Worm (Caenorhabditis elegans) whole organism, mixed stage, embryonic: Measurements from ENCODE around the gene srw-16.

Source experiments
- blmp-1 ChIP-seq: fragments of 150-350 bp; optimal IDR thresholded peaks from 2 replicates; lab custom pipeline; 2014; ENCODE audit warnings: missing biosample characterization, missing genetic modification characterization
- ceh-39 ChIP-seq: fragments of 150-350 bp; optimal IDR thresholded peaks from 2 replicates; lab custom pipeline; 2014; ENCODE audit warnings: missing biosample characterization, missing genetic modification characterization
- ceh-43 ChIP-seq: fragments of 200-800 bp; sonication (Bioruptor generic); optimal IDR thresholded peaks from 2 replicates; lab custom pipeline; 2018; ENCODE audit warnings: mild to moderate bottlenecking, missing genetic modification characterization, moderate library complexity, missing compliant biosample characterization
- ceh-83 ChIP-seq: fragments of 200-800 bp; sonication (Bioruptor generic); optimal IDR thresholded peaks from 2 replicates; lab custom pipeline; 2018; ENCODE audit warnings: mild to moderate bottlenecking, missing genetic modification characterization, missing compliant biosample characterization
- ces-1 ChIP-seq: fragments of 150-350 bp; optimal IDR thresholded peaks from 2 replicates; lab custom pipeline; 2014; ENCODE audit warnings: missing biosample characterization, missing genetic modification reagents, missing genetic modification characterization
- cnd-1 ChIP-seq: fragments of 200-800 bp; sonication (Bioruptor generic); optimal IDR thresholded peaks from 2 replicates; lab custom pipeline; 2018; ENCODE audit warnings: mild to moderate bottlenecking, missing genetic modification characterization, missing compliant biosample characterization
- drap-1 ChIP-seq: fragments of 200-800 bp; sonication (Bioruptor generic); optimal IDR thresholded peaks from 3 replicates; lab custom pipeline; 2018; ENCODE audit warnings: mild to moderate bottlenecking, missing genetic modification characterization, missing compliant biosample characterization
- elt-3 ChIP-seq: fragments of 150-350 bp; optimal IDR thresholded peaks from 2 replicates; lab custom pipeline; 2014; ENCODE audit warnings: missing biosample characterization, missing genetic modification characterization
- flh-1 ChIP-seq: fragments of 200-800 bp; sonication (Bioruptor generic); optimal IDR thresholded peaks from 2 replicates; lab custom pipeline; 2018; ENCODE audit warnings: mild to moderate bottlenecking, missing genetic modification characterization, moderate library complexity, missing compliant biosample characterization
- ham-2 ChIP-seq: fragments of 200-800 bp; sonication (Bioruptor generic); optimal IDR thresholded peaks from 2 replicates; lab custom pipeline; 2018; ENCODE audit warnings: mild to moderate bottlenecking, missing genetic modification characterization, missing compliant biosample characterization
- hlh-1 ChIP-seq: fragments of 150-350 bp; optimal IDR thresholded peaks from 2 replicates; lab custom pipeline; 2014; ENCODE audit warnings: missing biosample characterization, missing genetic modification reagents, missing genetic modification characterization
- lin-13 ChIP-seq: fragments of 150-350 bp; optimal IDR thresholded peaks from 2 replicates; lab custom pipeline; 2014; ENCODE audit warnings: missing biosample characterization, missing genetic modification characterization
- lin-32 ChIP-seq: fragments of 200-800 bp; sonication (Bioruptor generic); optimal IDR thresholded peaks from 2 replicates; lab custom pipeline; 2018; ENCODE audit warnings: mild to moderate bottlenecking, missing genetic modification characterization, missing compliant biosample characterization
- lsy-2 ChIP-seq: fragments of 150-350 bp; optimal IDR thresholded peaks from 2 replicates; lab custom pipeline; 2014; ENCODE audit warnings: missing biosample characterization, missing genetic modification characterization
- mab-5 ChIP-seq: fragments of 150-350 bp; optimal IDR thresholded peaks from 2 replicates; lab custom pipeline; 2014; ENCODE audit warnings: missing biosample characterization, missing genetic modification characterization
- mep-1 ChIP-seq: fragments of 150-350 bp; optimal IDR thresholded peaks from 2 replicates; lab custom pipeline; 2017; ENCODE audit warnings: missing biosample characterization, missing genetic modification reagents, missing genetic modification characterization, inconsistent platforms
- mls-2 ChIP-seq: sonication (generic microtip); optimal IDR thresholded peaks from 2 replicates; lab custom pipeline; 2016; ENCODE audit warnings: mild to moderate bottlenecking, missing genetic modification characterization, moderate library complexity, missing compliant biosample characterization
- nhr-12 ChIP-seq: fragments of 150-350 bp; optimal IDR thresholded peaks from 2 replicates; lab custom pipeline; 2014; ENCODE audit warnings: missing biosample characterization, missing genetic modification characterization
- nhr-2 ChIP-seq: fragments of 150-350 bp; optimal IDR thresholded peaks from 2 replicates; lab custom pipeline; 2014; ENCODE audit warnings: missing biosample characterization, missing genetic modification characterization
- nhr-237 ChIP-seq: fragments of 150-350 bp; optimal IDR thresholded peaks from 2 replicates; lab custom pipeline; 2014; ENCODE audit warnings: missing biosample characterization, missing genetic modification characterization
- nhr-28 ChIP-seq: fragments of 150-350 bp; optimal IDR thresholded peaks from 2 replicates; lab custom pipeline; 2014; ENCODE audit warnings: missing biosample characterization, missing genetic modification characterization
- nhr-76 ChIP-seq: sonication (generic microtip); optimal IDR thresholded peaks from 2 replicates; lab custom pipeline; 2017; ENCODE audit warnings: missing biosample characterization, missing genetic modification characterization
- pha-4 ChIP-seq: fragments of 150-350 bp; optimal IDR thresholded peaks from 2 replicates; lab custom pipeline; 2018; ENCODE audit warnings: missing biosample characterization, missing genetic modification reagents, missing genetic modification characterization
- sem-2 ChIP-seq: fragments of 200-800 bp; sonication (Bioruptor generic); optimal IDR thresholded peaks from 2 replicates; lab custom pipeline; 2018; ENCODE audit warnings: mild to moderate bottlenecking, missing genetic modification characterization, missing compliant biosample characterization
- snpc-4 ChIP-seq: fragments of 150-350 bp; optimal IDR thresholded peaks from 2 replicates; lab custom pipeline; 2014; ENCODE audit warnings: missing biosample characterization, missing genetic modification characterization
- sptf-1 ChIP-seq: sonication (generic microtip); optimal IDR thresholded peaks from 2 replicates; lab custom pipeline; 2017; ENCODE audit warnings: mild to moderate bottlenecking, missing genetic modification characterization, moderate library complexity, missing compliant biosample characterization
- tbx-8 ChIP-seq: fragments of 200-800 bp; sonication (Bioruptor generic); optimal IDR thresholded peaks from 2 replicates; lab custom pipeline; 2018; ENCODE audit warnings: mild to moderate bottlenecking, missing genetic modification characterization, moderate library complexity, missing compliant biosample characterization
- unc-39 ChIP-seq: fragments of 150-350 bp; optimal IDR thresholded peaks from 2 replicates; lab custom pipeline; 2014; ENCODE audit warnings: missing biosample characterization, missing genetic modification characterization
- unc-62 ChIP-seq: fragments of 150-350 bp; optimal IDR thresholded peaks from 2 replicates; lab custom pipeline; 2014; ENCODE audit warnings: missing biosample characterization, missing genetic modification reagents, missing genetic modification characterization
- zip-8 ChIP-seq: fragments of 150-350 bp; optimal IDR thresholded peaks from 2 replicates; lab custom pipeline; 2014; ENCODE audit warnings: missing biosample characterization, missing genetic modification characterization
- ztf-11 ChIP-seq: fragments of 150-350 bp; optimal IDR thresholded peaks from 2 replicates; lab custom pipeline; 2014; ENCODE audit warnings: missing biosample characterization, missing genetic modification characterization

Gene srw-16

ce11 chrV:15272263-15272662 is 2.4 kb downstream of the srw-16 start, which contains the start of gene T10H4.4:
Gene T10H4.4, minus strand, starts transcription at chrV:15272363.
- TF ChIP-seq nhr-2 (tag; lab: Kevin White, UChicago), result no peak
- no peak for TF ChIP-seq cnd-1
- TF ChIP-seq blmp-1, result no peak
- no peak for TF ChIP-seq hlh-1
- no peak for TF ChIP-seq mls-2 (tag; lab: Kevin White, UChicago)
- no peak for TF ChIP-seq flh-1 (GFP tag; lab: Kevin White, UChicago)
- TF ChIP-seq nhr-76 (tag; lab: Kevin White, UChicago), result no peak
- TF ChIP-seq lin-13 (tag; lab: Kevin White, UChicago), result no peak
- TF ChIP-seq ces-1 (GFP tag; lab: Kevin White, UChicago), result no peak
- no peak for TF ChIP-seq nhr-28
- TF ChIP-seq zip-8 (tag; lab: Kevin White, UChicago), result no peak
- TF ChIP-seq sptf-1, result no peak
- no peak for TF ChIP-seq lin-32 (GFP tag; lab: Kevin White, UChicago)
- no peak for TF ChIP-seq snpc-4 (tag; lab: Kevin White, UChicago)
- TF ChIP-seq tbx-8 (GFP tag; lab: Kevin White, UChicago), result no peak

DNA sequence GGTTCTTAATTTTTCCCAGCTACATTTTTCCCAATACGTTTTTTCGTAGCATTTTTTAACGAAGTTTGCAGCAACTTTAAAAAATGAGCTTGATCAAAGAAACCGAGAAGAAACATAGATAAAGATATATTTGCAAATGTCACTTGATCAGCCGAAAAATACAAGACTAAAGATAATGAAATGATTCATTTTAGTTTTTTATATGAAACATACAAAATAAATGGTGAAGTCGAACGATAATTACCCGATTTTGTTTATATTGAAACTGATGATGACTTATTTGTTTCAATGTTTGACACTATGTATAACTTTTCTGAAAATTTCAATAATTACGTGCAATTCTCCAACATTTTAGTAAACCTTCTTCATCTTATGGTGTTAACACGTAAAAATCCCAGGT is 6.4 kb downstream of the srw-16 start, which contains the start of gene srw-22:
Gene srw-22, plus strand, starts transcription at position 301 of the 400 bp plus-strand sequence.
- TF ChIP-seq unc-39 (tag; lab: Kevin White, UChicago), result no peak
- no peak for TF ChIP-seq ztf-11 (tag; lab: Kevin White, UChicago)
- no peak for TF ChIP-seq nhr-76 (tag; lab: Kevin White, UChicago)
- no peak for TF ChIP-seq nhr-237 (tag; lab: Kevin White, UChicago)
- no peak for TF ChIP-seq sptf-1
- no peak for TF ChIP-seq cnd-1

DNA sequence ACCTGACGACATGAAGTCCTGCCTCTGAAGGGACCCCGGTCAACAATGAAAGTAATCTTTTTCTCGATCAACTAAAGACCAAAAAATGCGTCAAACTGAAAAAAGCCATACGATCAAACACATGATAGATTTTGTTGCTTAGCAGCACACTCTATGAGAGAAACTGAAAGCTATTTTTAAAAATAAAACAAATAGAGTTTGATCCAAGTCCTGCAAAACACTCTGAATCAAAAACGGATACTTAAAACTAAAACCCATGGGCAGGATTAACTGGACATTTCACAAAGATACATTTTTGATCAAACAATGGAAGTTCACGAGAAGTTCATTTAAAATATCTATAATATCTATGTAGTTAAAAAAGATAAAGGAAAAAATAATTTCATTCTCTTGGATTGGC is 7.3 kb downstream of the srw-16 start, which contains the start of gene T10H4.13:
Gene T10H4.13, minus strand, starts transcription at position 101 of the 400 bp plus-strand sequence.
- TF ChIP-seq mep-1 (tag; lab: Kevin White, UChicago) (no peak), pha-4 (tag; lab: Kevin White, UChicago) (no peak), flh-1 (GFP tag; lab: Kevin White, UChicago) (no peak), nhr-76 (tag; lab: Kevin White, UChicago) (no peak), blmp-1 (no peak), nhr-237 (tag; lab: Kevin White, UChicago) (no peak), ceh-43 (no peak), snpc-4 (tag; lab: Kevin White, UChicago) (no peak), lin-13 (tag; lab: Kevin White, UChicago) (no peak), sem-2 (GFP tag; lab: Kevin White, UChicago) (no peak), elt-3 (tag; lab: Kevin White, UChicago) (no peak), sptf-1 (no peak), ces-1 (GFP tag; lab: Kevin White, UChicago) (no peak), lin-32 (GFP tag; lab: Kevin White, UChicago) (no peak), unc-62 (GFP tag; lab: Kevin White, UChicago) (no peak)

DNA sequence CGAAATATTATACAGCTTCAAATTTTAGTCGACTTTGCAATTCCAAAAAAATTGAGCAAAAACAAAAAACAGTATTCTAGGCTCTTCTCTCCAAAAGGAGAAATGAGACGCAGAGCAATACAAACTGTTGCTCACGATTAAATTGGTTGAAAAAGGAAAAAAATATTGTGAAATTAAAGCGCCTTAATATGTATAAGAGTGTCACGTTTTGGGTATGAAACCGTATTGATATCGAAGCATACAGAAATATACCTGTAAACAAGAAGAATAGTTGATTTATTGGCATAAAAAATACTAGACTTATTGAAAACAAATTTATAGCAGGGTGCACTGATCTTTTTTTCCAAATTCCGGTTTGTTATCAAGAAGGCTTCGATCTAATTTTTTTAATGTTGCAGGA is 8.8 kb downstream of the srw-16 start, which contains the start of gene M01B2.13:
Gene M01B2.13, minus strand, starts transcription at position 101 of the 400 bp plus-strand sequence.
- TF ChIP-seq ceh-83 (no peak), ceh-39 (no peak), ham-2 (GFP tag; lab: Kevin White, UChicago) (no peak), zip-8 (tag; lab: Kevin White, UChicago) (no peak), nhr-28 (no peak), hlh-1 (no peak), nhr-12 (no peak), ces-1 (GFP tag; lab: Kevin White, UChicago) (no peak), nhr-76 (tag; lab: Kevin White, UChicago) (no peak), flh-1 (GFP tag; lab: Kevin White, UChicago) (no peak), mab-5 (tag; lab: Kevin White, UChicago) (no peak), ceh-43 (no peak)
- TF ChIP-seq, all 35 proteins: peak for 0

DNA sequence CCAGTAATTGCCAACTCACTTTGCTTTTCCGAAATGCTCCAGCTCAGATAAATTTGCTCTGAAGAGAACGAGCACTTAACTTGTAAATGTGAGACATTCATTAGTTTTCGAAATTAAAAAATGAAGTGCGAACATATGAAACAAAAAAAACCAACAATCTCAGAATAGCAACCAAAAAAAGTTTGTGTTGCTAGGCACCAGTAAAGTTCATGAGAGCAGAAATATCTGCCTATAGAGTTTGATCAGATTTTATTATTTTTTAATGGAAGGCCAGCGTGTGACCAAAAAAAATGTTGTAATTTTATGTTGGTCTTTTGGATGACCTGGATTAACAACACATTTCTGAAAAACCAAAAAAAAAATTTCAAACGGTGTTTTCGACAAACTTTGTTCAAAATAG is 10.5 kb downstream of the srw-16 start, which contains the start of gene M01B2.12:
Gene M01B2.12, minus strand, starts transcription at position 101 of the 400 bp plus-strand sequence.
- TF ChIP-seq flh-1 (GFP tag; lab: Kevin White, UChicago) (no peak), elt-3 (tag; lab: Kevin White, UChicago) (no peak), lsy-2 (tag; lab: Kevin White, UChicago) (no peak), ham-2 (GFP tag; lab: Kevin White, UChicago) (no peak), lin-32 (GFP tag; lab: Kevin White, UChicago) (no peak), mls-2 (tag; lab: Kevin White, UChicago) (no peak), nhr-2 (tag; lab: Kevin White, UChicago) (no peak), unc-39 (tag; lab: Kevin White, UChicago) (no peak), drap-1 (no peak)
- TF ChIP-seq, all 35 proteins: peak for 0
